Worm (Caenorhabditis elegans): ENCODE results near the gene srt-15.

The srt-15 gene

DNA sequence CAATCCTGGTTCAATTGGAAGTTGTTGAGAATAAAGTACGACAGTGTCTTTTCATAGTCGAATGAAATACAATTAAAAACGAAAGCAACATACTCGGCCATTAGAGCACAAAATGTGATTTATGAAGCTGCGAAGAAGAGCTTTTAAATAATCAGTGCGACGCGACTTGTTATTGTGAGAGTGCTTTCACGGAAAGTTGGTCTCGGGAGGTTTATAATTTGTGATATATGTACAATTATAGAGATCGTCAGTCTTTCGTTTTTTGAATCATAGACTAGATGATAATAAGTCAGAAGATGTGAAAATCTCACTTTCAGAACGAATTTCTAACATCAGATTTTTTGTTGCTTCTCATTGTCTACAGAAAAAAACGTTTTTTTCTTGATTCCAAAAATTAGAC is at the start of gene srt-15:
srt-15 (minus strand) TSS at position 101 of the 400 bp plus-strand sequence.
- no peak for TF ChIP-seq pax-1 (tag; optimal IDR thresholded peaks at IDR 0.05)
- TF ChIP-seq ref-2 (tag; optimal IDR thresholded peaks at IDR 0.05) = no peak
- TF ChIP-seq zip-5 (tag; optimal IDR thresholded peaks at IDR 0.05) = no peak
- no peak for TF ChIP-seq ahr-1 (tag; optimal IDR thresholded peaks at IDR 0.05)
- TF ChIP-seq ceh-14 (tag; optimal IDR thresholded peaks at IDR 0.05) = no peak
- TF ChIP-seq mec-3 (tag; optimal IDR thresholded peaks at IDR 0.05; ENCODE audit: borderline replicate concordance) = no peak
- no peak for TF ChIP-seq nhr-11 (tag; optimal IDR thresholded peaks at IDR 0.05)
- TF ChIP-seq ceh-31 (tag; optimal IDR thresholded peaks at IDR 0.05) = no peak
- TF ChIP-seq odd-2 (tag; optimal IDR thresholded peaks at IDR 0.05) = no peak
- no peak for TF ChIP-seq npax-4 (tag; optimal IDR thresholded peaks at IDR 0.05)
- no peak for TF ChIP-seq ceh-24 (tag; optimal IDR thresholded peaks at IDR 0.05)
- TF ChIP-seq lin-11 (tag; optimal IDR thresholded peaks at IDR 0.05) = no peak
- TF ChIP-seq pros-1 (tag; optimal IDR thresholded peaks at IDR 0.05) = no peak
- TF ChIP-seq hlh-15 (tag; optimal IDR thresholded peaks at IDR 0.05) = no peak
- no peak for TF ChIP-seq unc-3 (GFP tag; conservative IDR thresholded peaks at IDR 0.05)
- no peak for TF ChIP-seq unc-3 (tag; optimal IDR thresholded peaks at IDR 0.05)
- no peak for TF ChIP-seq Y22D7AL.16 (tag; optimal IDR thresholded peaks at IDR 0.05)
- no peak for TF ChIP-seq T23F11.4 (GFP tag; optimal IDR thresholded peaks at IDR 0.05)
- no peak for TF ChIP-seq hlh-30 (tag; optimal IDR thresholded peaks at IDR 0.05; ENCODE audit: insufficient read depth)
- TF ChIP-seq ztf-16 (tag; optimal IDR thresholded peaks at IDR 0.05) = no peak

DNA sequence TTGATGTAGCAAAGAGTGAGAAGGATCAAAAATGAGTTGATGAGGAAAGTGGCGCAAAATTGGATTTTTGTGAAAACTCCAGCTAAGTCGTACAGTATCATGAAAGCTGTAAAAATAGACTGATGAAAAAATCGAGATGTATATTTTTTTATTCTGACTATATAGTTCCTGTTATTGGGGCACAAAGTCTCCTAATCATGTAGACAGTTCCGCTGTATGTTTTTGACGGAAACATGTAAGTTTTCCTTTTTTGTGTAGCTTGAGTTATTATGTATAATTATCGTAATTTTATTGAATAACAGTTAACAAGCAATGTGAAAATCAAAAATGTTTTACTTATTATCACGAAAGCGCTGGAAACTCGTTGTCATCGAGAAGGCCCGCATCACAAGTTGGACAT is 45.5 kb upstream of the srt-15 start, which contains the start of gene str-68:
str-68 (minus strand) TSS at position 101 of the 400 bp plus-strand sequence.
- no peak for TF ChIP-seq fkh-10 (GFP tag; optimal IDR thresholded peaks at IDR 0.05)
- no peak for TF ChIP-seq elt-2 (tag; optimal IDR thresholded peaks at IDR 0.05)
- TF ChIP-seq ceh-24 (tag; optimal IDR thresholded peaks at IDR 0.05) = no peak
- no peak for TF ChIP-seq ceh-22 (tag; optimal IDR thresholded peaks at IDR 0.05)
- no peak for TF ChIP-seq hlh-8 (tag; optimal IDR thresholded peaks at IDR 0.05)
- no peak for TF ChIP-seq ref-2 (tag; optimal IDR thresholded peaks at IDR 0.05)
- TF ChIP-seq pax-1 (tag; optimal IDR thresholded peaks at IDR 0.05) = no peak
- TF ChIP-seq lin-11 (tag; optimal IDR thresholded peaks at IDR 0.05) = no peak
- no peak for TF ChIP-seq dmd-4 (tag; optimal IDR thresholded peaks at IDR 0.05; ENCODE audit: borderline replicate concordance)
- TF ChIP-seq mec-3 (tag; optimal IDR thresholded peaks at IDR 0.05; ENCODE audit: borderline replicate concordance) = no peak

DNA sequence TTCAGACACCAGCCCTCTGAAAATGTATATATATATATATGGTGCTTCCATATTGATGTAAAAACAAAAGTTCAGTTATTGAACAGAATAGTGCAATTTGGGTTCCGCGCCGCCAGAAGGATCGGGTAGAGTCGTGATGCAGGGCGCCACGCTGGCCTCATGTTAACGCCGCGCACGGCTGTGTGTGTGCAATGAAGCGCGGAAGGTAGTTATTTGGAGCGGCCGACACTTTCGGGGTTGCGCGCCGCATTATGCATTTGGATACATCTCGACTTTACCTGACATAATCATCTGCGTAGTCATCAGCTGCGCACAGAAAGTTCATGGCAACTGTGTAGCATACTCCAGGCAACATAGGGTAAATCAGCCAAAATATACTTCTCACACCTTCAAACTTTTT is 44.8 kb upstream of the srt-15 start:
- TF ChIP-seq C08G9.2 (tag; optimal IDR thresholded peaks at IDR 0.05) = no peak
- TF ChIP-seq ceh-31 (tag; optimal IDR thresholded peaks at IDR 0.05) = no peak
- no peak for TF ChIP-seq pros-1 (tag; optimal IDR thresholded peaks at IDR 0.05)
- TF ChIP-seq dmd-4 (tag; optimal IDR thresholded peaks at IDR 0.05; ENCODE audit: borderline replicate concordance) = no peak
- TF ChIP-seq rnt-1 (tag; optimal IDR thresholded peaks at IDR 0.05) = no peak
- no peak for TF ChIP-seq elt-2 (tag; optimal IDR thresholded peaks at IDR 0.05)
- TF ChIP-seq odd-2 (tag; optimal IDR thresholded peaks at IDR 0.05) = no peak
- TF ChIP-seq unc-86 (tag; optimal IDR thresholded peaks at IDR 0.05) = no peak
- TF ChIP-seq unc-3 (GFP tag; conservative IDR thresholded peaks at IDR 0.05) = no peak
- no peak for TF ChIP-seq unc-3 (tag; optimal IDR thresholded peaks at IDR 0.05)

DNA sequence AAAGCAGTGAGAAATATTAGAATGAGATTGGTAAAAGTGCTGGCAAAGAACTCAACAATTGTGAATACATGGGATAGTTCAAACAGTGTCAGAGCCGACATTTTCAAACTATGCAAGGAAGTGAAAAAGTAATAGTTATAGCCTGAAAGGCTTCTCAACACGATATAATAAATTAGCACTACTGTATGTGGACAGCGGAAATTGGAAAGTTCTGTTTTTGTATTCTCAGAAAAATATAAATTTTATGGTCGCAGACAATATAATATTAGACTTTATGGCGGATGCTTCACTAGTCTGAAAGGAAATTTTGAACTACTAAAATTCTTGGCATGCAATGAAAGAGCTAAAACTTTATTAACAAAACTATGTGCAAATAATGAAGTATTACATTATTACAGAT is 43.8 kb upstream of the srt-15 start, which contains the start of gene str-69:
str-69 (minus strand) TSS at position 101 of the 400 bp plus-strand sequence.
- TF ChIP-seq pag-3 (tag; optimal IDR thresholded peaks at IDR 0.05; ENCODE audit: borderline replicate concordance) (no peak), fax-1 (tag; optimal IDR thresholded peaks at IDR 0.05) (no peak), rnt-1 (tag; optimal IDR thresholded peaks at IDR 0.05) (no peak), ceh-48 (tag; optimal IDR thresholded peaks at IDR 0.05) (no peak), K02D7.2 (tag; optimal IDR thresholded peaks at IDR 0.05) (no peak), pha-2 (tag; optimal IDR thresholded peaks at IDR 0.05) (no peak)

DNA sequence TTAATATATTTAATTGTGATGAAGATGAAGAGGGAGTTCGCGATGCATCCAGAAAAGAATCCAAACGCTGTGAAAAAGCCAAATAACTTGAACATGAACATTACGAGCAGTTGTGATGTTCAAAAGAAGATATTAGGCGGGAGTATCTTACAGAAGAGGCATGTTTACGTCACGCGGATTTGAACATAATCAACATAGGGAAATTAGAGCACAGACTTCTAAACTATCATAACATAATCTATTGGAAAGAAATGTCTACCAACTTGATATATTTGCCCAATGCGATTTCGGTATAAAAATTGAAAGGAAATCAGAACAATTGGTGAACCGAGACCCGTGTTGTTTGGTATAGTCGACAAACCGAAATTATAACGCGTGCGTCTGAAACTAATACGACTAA is 42.2 kb upstream of the srt-15 start, which contains the start of gene str-66:
str-66 (minus strand) TSS at position 101 of the 400 bp plus-strand sequence.
- TF ChIP-seq dve-1 (tag; optimal IDR thresholded peaks at IDR 0.05) = no peak
- no peak for TF ChIP-seq dmd-4 (tag; optimal IDR thresholded peaks at IDR 0.05; ENCODE audit: borderline replicate concordance)
- no peak for TF ChIP-seq nfya-1 (tag; optimal IDR thresholded peaks at IDR 0.05)
- no peak for TF ChIP-seq npax-4 (tag; optimal IDR thresholded peaks at IDR 0.05)
- no peak for TF ChIP-seq ceh-48 (tag; optimal IDR thresholded peaks at IDR 0.05)
- TF ChIP-seq tbx-7 (tag; optimal IDR thresholded peaks at IDR 0.05) = no peak
- no peak for TF ChIP-seq ttx-3 (tag; optimal IDR thresholded peaks at IDR 0.05)
- no peak for TF ChIP-seq hlh-30 (tag; optimal IDR thresholded peaks at IDR 0.05; ENCODE audit: insufficient read depth)

Data from whole organism, late embryonic.